Fruit fly (Drosophila melanogaster): Measurements from ENCODE around the gene ppk21.

Gene ppk21

dm6 chr3R:29714314-29714713, 49.7 kb downstream of the ppk21 start, which contains the start of gene Obp99d:
TSS of gene Obp99d (plus strand) at chr3R:29714505.
- no peak for TF ChIP-seq CG17801 (GFP tag; optimal IDR thresholded peaks at IDR 0.05; ENCODE audit: partially characterized antibody)

dm6 chr3R:29715277-29715676, 50.7 kb downstream of the ppk21 start, which contains the start of gene Dup99B:
TSS of gene Dup99B (minus strand) at chr3R:29715377.
- no peak for TF ChIP-seq CG17801 (GFP tag; optimal IDR thresholded peaks at IDR 0.05; ENCODE audit: partially characterized antibody)

dm6 chr3R:29716043-29716781, 51.6 kb downstream of the ppk21 start:
- TF ChIP-seq CG17801 (GFP tag; optimal IDR thresholded peaks at IDR 0.05; ENCODE audit: partially characterized antibody) = no peak

All from ovary, adult (tissue).